Worm (Caenorhabditis elegans) whole organism, L4 larva: ENCODE results near the gene C38H2.2.
A peak's percentile ranks its signal among the peaks of the same experiment; 100 is the strongest.

Source experiments
- F44E2.7 ChIP-seq: fragments of 200-800 bp; sonication (Bioruptor generic); IDR thresholded peaks from 2 replicates; pipeline ENCODE4 v2.1.2; 2022; ENCODE audit warnings: missing genetic modification characterization, missing compliant biosample characterization
- R02D3.7 ChIP-seq: fragments of 150-350 bp; sonication (generic microtip); optimal IDR thresholded peaks from 3 replicates; lab custom pipeline; 2014; ENCODE audit warnings: missing biosample characterization, missing genetic modification characterization
- Y5F2A.4 ChIP-seq: fragments of 200-800 bp; sonication (Bioruptor generic); optimal IDR thresholded peaks from 2 replicates; lab custom pipeline; 2018; ENCODE audit warnings: mild to moderate bottlenecking, missing genetic modification characterization, missing compliant biosample characterization
- Y75B8A.6 ChIP-seq: fragments of 200-800 bp; sonication (Bioruptor generic); IDR thresholded peaks from 2 replicates; pipeline ENCODE4 v1.3.6; 2022; ENCODE audit warnings: missing genetic modification reagents, missing genetic modification characterization, missing compliant biosample characterization
- attf-4 ChIP-seq: sonication (generic microtip); optimal IDR thresholded peaks from 3 replicates; lab custom pipeline; 2017; ENCODE audit warnings: missing biosample characterization, missing genetic modification characterization
- ceh-32 ChIP-seq: sonication (generic microtip); optimal IDR thresholded peaks from 2 replicates; lab custom pipeline; 2016; ENCODE audit warnings: mild to moderate bottlenecking, missing genetic modification characterization, missing compliant biosample characterization; ENCODE audit not compliant: poor library complexity
- ceh-62 ChIP-seq: sonication (generic microtip); optimal IDR thresholded peaks from 2 replicates; lab custom pipeline; 2017; ENCODE audit warnings: missing biosample characterization, missing genetic modification characterization
- ctbp-1 ChIP-seq: fragments of 200-800 bp; sonication (Bioruptor generic); IDR thresholded peaks from 2 replicates; pipeline ENCODE4 v1.3.6; 2022; ENCODE audit warnings: missing genetic modification reagents, missing genetic modification characterization, missing compliant biosample characterization
- daf-16 ChIP-seq, 3 experiments: sonication (generic microtip); optimal IDR thresholded peaks; 2 replicates each; lab custom pipeline; 2016 to 2017; ENCODE audit warnings: missing genetic modification characterization in 3 of 3, missing genetic modification reagents in 3 of 3, mild to moderate bottlenecking in 2 of 3, missing compliant biosample characterization in 2 of 3, missing biosample characterization in 1 of 3, moderate library complexity in 1 of 3
- daf-8 ChIP-seq: fragments of 200-800 bp; sonication (Bioruptor generic); IDR thresholded peaks from 2 replicates; pipeline ENCODE4 v1.3.6; 2022; ENCODE audit warnings: missing genetic modification characterization, missing compliant biosample characterization
- dmd-6 ChIP-seq: fragments of 200-800 bp; sonication (Bioruptor generic); IDR thresholded peaks from 2 replicates; pipeline ENCODE4 v1.3.6; 2022; ENCODE audit warnings: missing genetic modification reagents, missing genetic modification characterization, missing compliant biosample characterization
- dmd-8 ChIP-seq: fragments of 200-800 bp; sonication (Bioruptor generic); IDR thresholded peaks from 2 replicates; pipeline ENCODE4 v1.3.6; 2022; ENCODE audit warnings: missing genetic modification characterization, missing compliant biosample characterization
- dmd-9 ChIP-seq: fragments of 200-800 bp; sonication (Bioruptor generic); IDR thresholded peaks from 2 replicates; pipeline ENCODE4 v1.3.6; 2022; ENCODE audit warnings: missing genetic modification reagents, missing genetic modification characterization, missing compliant biosample characterization
- dpl-1 ChIP-seq: fragments of 150-350 bp; optimal IDR thresholded peaks from 2 replicates; lab custom pipeline; 2014; ENCODE audit warnings: missing biosample characterization, missing genetic modification reagents, missing genetic modification characterization
- egl-43 ChIP-seq: fragments of 200-800 bp; sonication (Bioruptor generic); IDR thresholded peaks from 2 replicates; pipeline ENCODE4 v1.3.6; 2022; ENCODE audit warnings: missing genetic modification reagents, missing genetic modification characterization, missing compliant biosample characterization
- fkh-10 ChIP-seq: fragments of 150-350 bp; optimal IDR thresholded peaks from 2 replicates; lab custom pipeline; 2014; ENCODE audit warnings: missing biosample characterization, missing genetic modification reagents, missing genetic modification characterization
- hlh-11 ChIP-seq: fragments of 200-800 bp; sonication (Bioruptor generic); optimal IDR thresholded peaks from 2 replicates; lab custom pipeline; 2018; ENCODE audit warnings: mild to moderate bottlenecking, missing genetic modification characterization, missing compliant biosample characterization
- hlh-30 ChIP-seq: sonication (generic microtip); optimal IDR thresholded peaks from 2 replicates; lab custom pipeline; 2017; ENCODE audit warnings: antibody characterized with exemption, mild to moderate bottlenecking, missing genetic modification characterization, missing compliant biosample characterization; ENCODE audit not compliant: insufficient read depth
- hmg-1.1 ChIP-seq: fragments of 200-800 bp; sonication (Bioruptor generic); IDR thresholded peaks from 2 replicates; pipeline ENCODE4 v1.3.6; 2022; ENCODE audit warnings: missing genetic modification reagents, missing genetic modification characterization, missing compliant biosample characterization
- jun-1 ChIP-seq: fragments of 150-350 bp; optimal IDR thresholded peaks from 2 replicates; lab custom pipeline; 2014; ENCODE audit warnings: missing biosample characterization, missing genetic modification reagents, missing genetic modification characterization
- lim-7 ChIP-seq: fragments of 200-800 bp; sonication (Bioruptor generic); IDR thresholded peaks from 2 replicates; pipeline ENCODE4 v1.3.6; 2022; ENCODE audit warnings: missing genetic modification characterization, missing compliant biosample characterization
- lin-1 ChIP-seq: fragments of 200-800 bp; sonication (Bioruptor generic); IDR thresholded peaks from 2 replicates; pipeline ENCODE4 v1.3.6; 2022; ENCODE audit warnings: missing genetic modification reagents, missing genetic modification characterization, missing compliant biosample characterization
- lin-13 ChIP-seq: fragments of 150-350 bp; optimal IDR thresholded peaks from 2 replicates; lab custom pipeline; 2014; ENCODE audit warnings: missing biosample characterization, missing genetic modification reagents, missing genetic modification characterization
- mep-1 ChIP-seq: fragments of 150-350 bp; sonication (generic microtip); optimal IDR thresholded peaks from 3 replicates; lab custom pipeline; 2014; ENCODE audit warnings: missing biosample characterization, missing genetic modification characterization
- mxl-3 ChIP-seq: fragments of 200-800 bp; sonication (Bioruptor generic); optimal IDR thresholded peaks from 2 replicates; lab custom pipeline; 2018; ENCODE audit warnings: mild to moderate bottlenecking, missing genetic modification characterization, missing compliant biosample characterization
- nhr-10 ChIP-seq: fragments of 150-350 bp; optimal IDR thresholded peaks from 2 replicates; lab custom pipeline; 2014; ENCODE audit warnings: missing biosample characterization, missing genetic modification characterization
- nhr-102 ChIP-seq: sonication (generic microtip); optimal IDR thresholded peaks from 2 replicates; lab custom pipeline; 2016; ENCODE audit warnings: mild to moderate bottlenecking, missing genetic modification characterization, moderate library complexity, missing compliant biosample characterization
- nhr-11 ChIP-seq: fragments of 150-350 bp; optimal IDR thresholded peaks from 2 replicates; lab custom pipeline; 2014; ENCODE audit warnings: missing biosample characterization, missing genetic modification characterization
- nhr-237 ChIP-seq: sonication (generic microtip); optimal IDR thresholded peaks from 2 replicates; lab custom pipeline; 2017; ENCODE audit warnings: missing biosample characterization, missing genetic modification characterization
- nhr-28 ChIP-seq: fragments of 150-350 bp; optimal IDR thresholded peaks from 2 replicates; lab custom pipeline; 2014; ENCODE audit warnings: missing biosample characterization, missing genetic modification characterization
- nhr-6 ChIP-seq: fragments of 150-350 bp; optimal IDR thresholded peaks from 2 replicates; lab custom pipeline; 2014; ENCODE audit warnings: missing biosample characterization, missing genetic modification characterization
- nhr-76 ChIP-seq: fragments of 150-350 bp; optimal IDR thresholded peaks from 2 replicates; lab custom pipeline; 2014; ENCODE audit warnings: missing biosample characterization, missing genetic modification characterization
- pha-4 ChIP-seq, 2 experiments: fragments of 150-350 bp in 1 of 2; fragments of 200-800 bp in 1 of 2; sonication (Bioruptor generic) in 1 of 2; IDR thresholded peaks in 1 of 2; optimal IDR thresholded peaks in 1 of 2; 2 replicates each; pipeline versions ENCODE4 v1.3.6 to Lab custom; 2014 to 2022; ENCODE audit warnings: missing genetic modification characterization in 2 of 2, missing genetic modification reagents in 2 of 2, missing biosample characterization in 1 of 2, missing compliant biosample characterization in 1 of 2
- php-3 ChIP-seq: fragments of 200-800 bp; sonication (Bioruptor generic); IDR thresholded peaks from 2 replicates; pipeline ENCODE4 v1.3.6; 2022; ENCODE audit warnings: missing genetic modification reagents, missing genetic modification characterization, missing compliant biosample characterization
- saeg-2 ChIP-seq: fragments of 200-800 bp; sonication (Bioruptor generic); IDR thresholded peaks from 2 replicates; pipeline ENCODE4 v1.3.6; 2022; ENCODE audit warnings: missing genetic modification reagents, missing genetic modification characterization, missing compliant biosample characterization
- set-16 ChIP-seq: fragments of 200-800 bp; sonication (Bioruptor generic); IDR thresholded peaks from 2 replicates; pipeline ENCODE4 v1.3.6; 2022; ENCODE audit warnings: missing genetic modification reagents, missing genetic modification characterization, missing compliant biosample characterization
- skn-1 ChIP-seq: fragments of 150-350 bp; optimal IDR thresholded peaks from 2 replicates; lab custom pipeline; 2014; ENCODE audit warnings: missing biosample characterization, missing genetic modification characterization
- snpc-1.2 ChIP-seq: fragments of 200-800 bp; sonication (Bioruptor generic); IDR thresholded peaks from 2 replicates; pipeline ENCODE4 v1.3.6; 2022; ENCODE audit warnings: missing genetic modification reagents, missing genetic modification characterization, missing compliant biosample characterization
- spr-1 ChIP-seq: sonication (generic microtip); optimal IDR thresholded peaks from 2 replicates; lab custom pipeline; 2016; ENCODE audit warnings: mild to moderate bottlenecking, missing genetic modification characterization, missing compliant biosample characterization
- spr-3 ChIP-seq: fragments of 200-800 bp; sonication (Bioruptor generic); optimal IDR thresholded peaks from 2 replicates; lab custom pipeline; 2018; ENCODE audit warnings: mild to moderate bottlenecking, missing genetic modification characterization, missing compliant biosample characterization
- tag-97 ChIP-seq: fragments of 200-800 bp; sonication (Bioruptor generic); IDR thresholded peaks from 2 replicates; pipeline ENCODE4 v1.3.6; 2022; ENCODE audit warnings: missing genetic modification characterization, missing compliant biosample characterization
- tra-1 ChIP-seq: fragments of 200-800 bp; sonication (Bioruptor generic); IDR thresholded peaks from 2 replicates; pipeline ENCODE4 v1.3.6; 2022; ENCODE audit warnings: missing genetic modification reagents, missing genetic modification characterization, missing compliant biosample characterization
- unc-130 ChIP-seq: sonication (generic microtip); optimal IDR thresholded peaks from 2 replicates; lab custom pipeline; 2016; ENCODE audit warnings: missing genetic modification reagents, missing genetic modification characterization, missing compliant biosample characterization
- zip-11 ChIP-seq: fragments of 200-800 bp; sonication (Bioruptor generic); IDR thresholded peaks from 2 replicates; pipeline ENCODE4 v1.3.6; 2022; ENCODE audit warnings: missing genetic modification characterization, missing compliant biosample characterization
- zip-2 ChIP-seq: fragments of 150-350 bp; optimal IDR thresholded peaks from 2 replicates; lab custom pipeline; 2014; ENCODE audit warnings: missing biosample characterization, missing genetic modification characterization
- ztf-7 ChIP-seq: fragments of 150-350 bp; optimal IDR thresholded peaks from 2 replicates; lab custom pipeline; 2014; ENCODE audit warnings: missing biosample characterization, missing genetic modification characterization

C38H2.2 gene

DNA sequence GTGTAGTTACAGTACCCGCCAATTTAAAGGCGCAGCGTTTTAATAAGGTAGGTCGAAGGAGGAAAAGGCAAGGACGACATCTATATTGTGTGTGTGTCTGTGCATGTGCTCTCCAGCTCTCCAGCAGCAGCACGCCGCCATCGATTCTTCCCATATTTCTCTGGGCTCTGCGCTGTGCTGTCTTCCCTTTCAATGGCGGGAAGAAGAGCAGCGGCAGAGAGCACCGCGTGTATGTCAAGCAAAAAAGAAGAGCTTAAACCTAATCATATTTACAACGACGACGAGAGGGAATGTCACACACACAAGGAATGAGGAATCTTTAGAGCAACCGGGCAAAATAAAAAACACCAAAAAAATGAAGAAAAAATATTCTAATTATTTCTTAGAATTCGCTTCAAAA, 17.3 kb downstream of the C38H2.2 start (continued):
- TF ChIP-seq Y5F2A.4 (GFP tag; lab: Kevin White, UChicago): no peak
- TF ChIP-seq nhr-10 (tag; lab: Kevin White, UChicago): no peak
- peak; percentile 50 for TF ChIP-seq hlh-30 (tag; lab: Kevin White, UChicago)

DNA sequence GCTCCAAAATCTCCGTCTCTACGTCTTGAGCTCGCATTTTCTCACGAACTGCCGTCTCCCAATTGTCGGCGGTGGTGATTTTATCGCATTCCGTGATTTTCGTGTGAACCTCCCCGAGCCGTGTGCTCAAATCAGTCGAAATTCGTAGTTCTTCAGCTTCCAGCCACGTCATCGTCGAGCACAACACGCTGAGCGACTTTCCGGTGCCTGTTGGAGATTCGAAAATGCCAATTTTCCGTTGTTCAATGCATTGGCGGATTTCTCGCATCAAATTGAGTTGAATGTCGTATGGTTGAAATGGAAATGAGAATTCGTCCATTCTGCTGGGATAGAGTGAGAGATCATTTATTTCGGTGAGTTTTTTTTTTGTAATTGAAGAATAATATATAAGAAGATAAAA, 23.3 kb downstream of the C38H2.2 start, which contains the start of the genes M03C11.3 and chl-1:
M03C11.3 (plus strand) TSS at position 153 of the 400 bp plus-strand sequence.
chl-1 (minus strand) TSS at position 323 of the 400 bp plus-strand sequence.
- no peak for TF ChIP-seq zip-2 (tag; lab: Kevin White, UChicago)

DNA sequence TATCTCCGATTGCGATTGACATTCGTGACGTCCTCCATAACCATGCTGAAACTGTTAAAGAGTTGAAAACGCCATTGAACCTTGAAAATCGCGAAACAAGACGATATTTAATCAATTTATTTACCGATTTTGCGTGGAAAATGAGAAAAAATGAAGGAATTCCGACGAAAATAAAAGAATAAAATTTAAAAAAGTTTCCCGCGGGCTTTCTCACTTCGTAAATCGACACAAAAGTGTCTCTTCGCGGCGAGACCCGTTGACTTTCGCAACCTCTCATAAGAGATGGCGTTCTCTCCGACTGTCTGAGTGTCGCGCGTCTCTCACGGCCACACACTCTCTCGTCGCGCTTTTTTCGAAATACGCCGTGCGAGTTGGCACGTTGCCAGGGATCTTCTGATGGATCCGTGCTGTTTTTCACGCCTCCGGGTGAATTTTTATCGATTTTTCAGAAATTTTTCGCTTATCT, 25.7 kb downstream of the C38H2.2 start, which contains the start of gene hat-1:
hat-1 (minus strand) TSS at position 51 of the 466 bp plus-strand sequence.
- TF ChIP-seq nhr-28 (tag; lab: Kevin White, UChicago) (peak; percentile 53), pha-4 (GFP tag; IDR thresholded peaks at IDR 0.05; lab: Robert Waterston, UW) (peak; percentile 74; the same call in 1 of the 2 replicates), pha-4 (tag; optimal IDR thresholded peaks at IDR 0.05; lab: Kevin White, UChicago) (no peak), nhr-6 (tag; lab: Kevin White, UChicago) (peak; percentile 93), jun-1 (tag; lab: Kevin White, UChicago) (peak; percentile 57), dmd-8 (GFP tag; lab: Robert Waterston, UW) (no peak), tra-1 (peak; percentile 88), unc-130 (peak; percentile 82), nhr-11 (tag; lab: Kevin White, UChicago) (peak; percentile 93), ceh-32 (tag; lab: Kevin White, UChicago) (peak; percentile 37), lin-13 (GFP tag; lab: Kevin White, UChicago) (peak; percentile 94), saeg-2 (GFP tag; lab: Robert Waterston, UW) (peak; percentile 93), ceh-62 (tag; lab: Kevin White, UChicago) (no peak), hlh-30 (tag; lab: Kevin White, UChicago) (peak; percentile 90), set-16 (peak; percentile 87), nhr-102 (tag; lab: Kevin White, UChicago) (peak; percentile 94), F44E2.7 (no peak), mxl-3 (GFP tag; lab: Kevin White, UChicago) (peak; percentile 87), mep-1 (peak; percentile 95), tag-97 (no peak), Y75B8A.6 (no peak), ztf-7 (tag; lab: Kevin White, UChicago) (peak; percentile 66), dmd-9 (GFP tag; lab: Robert Waterston, UW) (peak; percentile 94), ctbp-1 (GFP tag; lab: Robert Waterston, UW) (peak; percentile 96), zip-11 (GFP tag; lab: Robert Waterston, UW) (no peak), spr-1 (peak; percentile 89), daf-8 (GFP tag; lab: Robert Waterston, UW) (no peak), R02D3.7 (tag; lab: Kevin White, UChicago) (peak; percentile 91), fkh-10 (GFP tag; lab: Kevin White, UChicago) (peak; percentile 89), nhr-76 (tag; lab: Kevin White, UChicago) (no peak), snpc-1.2 (GFP tag; lab: Robert Waterston, UW) (0 out of 2 replicates have a peak, but pooled peaks have one; percentile 26), lin-1 (GFP tag; lab: Robert Waterston, UW) (peak; percentile 76; the same call in 1 of the 2 replicates), dmd-6 (GFP tag; lab: Robert Waterston, UW) (peak; percentile 93), daf-16 (GFP tag; optimal IDR thresholded peaks at IDR 0.05; lab: Kevin White, UChicago) (peak in 1 of 2 experiments; percentile 92), daf-16 (tag; optimal IDR thresholded peaks at IDR 0.05; lab: Kevin White, UChicago) (peak; percentile 66), spr-3 (peak; percentile 84), egl-43 (GFP tag; lab: Robert Waterston, UW) (peak; percentile 93), hlh-11 (tag; lab: Kevin White, UChicago) (peak; percentile 96), lim-7 (no peak), hmg-1.1 (GFP tag; lab: Robert Waterston, UW) (peak; percentile 94), skn-1 (tag; lab: Kevin White, UChicago) (no peak), nhr-237 (tag; lab: Kevin White, UChicago) (no peak), attf-4 (tag; lab: Kevin White, UChicago) (no peak), dpl-1 (peak; percentile 95), php-3 (peak; percentile 64)
